Worm (Caenorhabditis elegans) whole organism, L2 larva: Measurements from ENCODE around the gene perm-3.

Source experiments
- F13H6.1 ChIP-seq: sonication (generic microtip); optimal IDR thresholded peaks from 2 replicates; lab custom pipeline; 2016; ENCODE audit warnings: missing genetic modification characterization, missing compliant biosample characterization
- alr-1 ChIP-seq: fragments of 150-350 bp; optimal IDR thresholded peaks from 2 replicates; lab custom pipeline; 2014; ENCODE audit warnings: missing biosample characterization, missing genetic modification characterization
- aly-2 ChIP-seq: fragments of 150-350 bp; optimal IDR thresholded peaks from 2 replicates; lab custom pipeline; 2014; ENCODE audit warnings: missing biosample characterization, missing genetic modification characterization
- ama-1 ChIP-seq: fragments of 150-350 bp; optimal IDR thresholded peaks from 2 replicates; lab custom pipeline; 2018; ENCODE audit warnings: inconsistent platforms
- blmp-1 ChIP-seq: sonication (generic microtip); optimal IDR thresholded peaks from 2 replicates; lab custom pipeline; 2017; ENCODE audit warnings: missing genetic modification characterization, mild to moderate bottlenecking, missing compliant biosample characterization, antibody characterized with exemption, moderate library complexity; ENCODE audit not compliant: insufficient read depth
- ceh-16 ChIP-seq: fragments of 150-350 bp; optimal IDR thresholded peaks from 2 replicates; lab custom pipeline; 2014; ENCODE audit warnings: missing biosample characterization, missing genetic modification characterization
- ceh-82 ChIP-seq: fragments of 150-350 bp; optimal IDR thresholded peaks from 2 replicates; lab custom pipeline; 2014; ENCODE audit warnings: missing biosample characterization, missing genetic modification characterization
- dmd-4 ChIP-seq: sonication (generic microtip); optimal IDR thresholded peaks from 2 replicates; lab custom pipeline; 2017; ENCODE audit warnings: missing biosample characterization, missing genetic modification characterization
- egl-27 ChIP-seq: sonication (generic microtip); optimal IDR thresholded peaks from 3 replicates; lab custom pipeline; 2017; ENCODE audit warnings: missing biosample characterization, missing genetic modification reagents, missing genetic modification characterization
- elt-1 ChIP-seq: fragments of 150-350 bp; optimal IDR thresholded peaks from 2 replicates; lab custom pipeline; 2014; ENCODE audit warnings: missing biosample characterization, missing genetic modification characterization
- elt-3 ChIP-seq: sonication (generic microtip); optimal IDR thresholded peaks from 2 replicates; lab custom pipeline; 2017; ENCODE audit warnings: missing biosample characterization, missing genetic modification characterization
- fos-1 ChIP-seq: fragments of 150-350 bp; optimal IDR thresholded peaks from 2 replicates; lab custom pipeline; 2014; ENCODE audit warnings: missing biosample characterization, missing genetic modification characterization
- gmeb-1 ChIP-seq: fragments of 150-350 bp; optimal IDR thresholded peaks from 2 replicates; lab custom pipeline; 2014; ENCODE audit warnings: missing biosample characterization, missing genetic modification characterization
- lin-11 ChIP-seq: fragments of 150-350 bp; sonication (generic microtip); optimal IDR thresholded peaks from 2 replicates; lab custom pipeline; 2014; ENCODE audit warnings: missing biosample characterization, missing genetic modification characterization, inconsistent platforms, mixed read lengths
- lin-13 ChIP-seq: fragments of 150-350 bp; optimal IDR thresholded peaks from 2 replicates; lab custom pipeline; 2014; ENCODE audit warnings: missing biosample characterization, missing genetic modification reagents, missing genetic modification characterization
- lsy-2 ChIP-seq, 2 experiments: fragments of 150-350 bp in 1 of 2; sonication (generic microtip) in 1 of 2; optimal IDR thresholded peaks; 2 replicates each; lab custom pipeline; 2014 to 2017; ENCODE audit warnings: missing biosample characterization in 2 of 2, missing genetic modification characterization in 2 of 2
- mbf-1 ChIP-seq: sonication (generic microtip); optimal IDR thresholded peaks from 2 replicates; lab custom pipeline; 2017; ENCODE audit warnings: missing biosample characterization, missing genetic modification characterization
- mdl-1 ChIP-seq, 2 experiments: fragments of 150-350 bp in 1 of 2; sonication (generic microtip) in 1 of 2; optimal IDR thresholded peaks; 2 replicates each; lab custom pipeline; 2017; ENCODE audit warnings: missing biosample characterization in 2 of 2, missing genetic modification characterization in 2 of 2
- nhr-10 ChIP-seq: sonication (generic microtip); optimal IDR thresholded peaks from 2 replicates; lab custom pipeline; 2017; ENCODE audit warnings: missing biosample characterization, missing genetic modification characterization
- nhr-11 ChIP-seq: fragments of 150-350 bp; optimal IDR thresholded peaks from 2 replicates; lab custom pipeline; 2014; ENCODE audit warnings: missing biosample characterization, missing genetic modification characterization
- nhr-12 ChIP-seq: fragments of 150-350 bp; optimal IDR thresholded peaks from 2 replicates; lab custom pipeline; 2014; ENCODE audit warnings: missing biosample characterization, missing genetic modification characterization
- nhr-129 ChIP-seq: fragments of 150-350 bp; optimal IDR thresholded peaks from 2 replicates; lab custom pipeline; 2014; ENCODE audit warnings: missing biosample characterization, missing genetic modification characterization
- nhr-21 ChIP-seq: fragments of 150-350 bp; optimal IDR thresholded peaks from 2 replicates; lab custom pipeline; 2014; ENCODE audit warnings: missing biosample characterization, missing genetic modification characterization
- nhr-23 ChIP-seq: fragments of 150-350 bp; optimal IDR thresholded peaks from 2 replicates; lab custom pipeline; 2014; ENCODE audit warnings: missing biosample characterization, missing genetic modification reagents, missing genetic modification characterization
- nhr-237 ChIP-seq: fragments of 150-350 bp; optimal IDR thresholded peaks from 2 replicates; lab custom pipeline; 2014; ENCODE audit warnings: missing biosample characterization, missing genetic modification characterization
- nhr-25 ChIP-seq: fragments of 150-350 bp; sonication (generic microtip); optimal IDR thresholded peaks from 3 replicates; lab custom pipeline; 2014; ENCODE audit warnings: missing biosample characterization, missing genetic modification characterization
- sem-4 ChIP-seq: fragments of 150-350 bp; optimal IDR thresholded peaks from 2 replicates; lab custom pipeline; 2014; ENCODE audit warnings: missing biosample characterization, missing genetic modification reagents, missing genetic modification characterization
- sma-9 ChIP-seq, 2 experiments: fragments of 150-350 bp in 1 of 2; sonication (generic microtip) in 1 of 2; optimal IDR thresholded peaks; 2 replicates each; lab custom pipeline; 2014 to 2016; ENCODE audit warnings: missing genetic modification characterization in 2 of 2, mild to moderate bottlenecking in 1 of 2, missing biosample characterization in 1 of 2, missing compliant biosample characterization in 1 of 2, missing genetic modification reagents in 1 of 2, moderate library complexity in 1 of 2
- snpc-4 ChIP-seq: fragments of 150-350 bp; optimal IDR thresholded peaks from 2 replicates; lab custom pipeline; 2014; ENCODE audit warnings: missing biosample characterization, missing genetic modification characterization
- unc-55 ChIP-seq: fragments of 150-350 bp; sonication (generic microtip); optimal IDR thresholded peaks from 3 replicates; lab custom pipeline; 2014; ENCODE audit warnings: missing biosample characterization, missing genetic modification reagents, missing genetic modification characterization
- unc-62 ChIP-seq: fragments of 150-350 bp; optimal IDR thresholded peaks from 2 replicates; lab custom pipeline; 2014; ENCODE audit warnings: missing biosample characterization, missing genetic modification reagents, missing genetic modification characterization
- ztf-1 ChIP-seq: fragments of 200-800 bp; sonication (Bioruptor generic); conservative IDR thresholded peaks from 2 replicates; pipeline ENCODE4 v1.3.6; 2022; ENCODE audit warnings: missing genetic modification characterization, missing compliant biosample characterization
- ztf-4 ChIP-seq: fragments of 150-350 bp; optimal IDR thresholded peaks from 2 replicates; lab custom pipeline; 2014; ENCODE audit warnings: missing biosample characterization, missing genetic modification characterization

Gene perm-3

ce11 chrIV:5409112-5409511, 14.5 kb upstream of the perm-3 start:
- TF ChIP-seq fos-1 (no peak), ztf-4 (no peak), elt-3 (no peak)

ce11 chrIV:5405345-5405744, 10.7 kb upstream of the perm-3 start, which contains the start of gene ZK616.61:
ZK616.61 (plus strand) TSS chrIV:5405645.
- TF ChIP-seq sem-4 (tag; lab: Kevin White, UChicago) (no peak), aly-2 (no peak), nhr-237 (tag; lab: Kevin White, UChicago) (no peak), nhr-12 (tag; lab: Kevin White, UChicago) (no peak), lsy-2 (tag; optimal IDR thresholded peaks at IDR 0.05; lab: Kevin White, UChicago) (no peak), ztf-1 (GFP tag; lab: Robert Waterston, UW) (no peak), F13H6.1 (tag; lab: Kevin White, UChicago) (no peak), gmeb-1 (tag; lab: Kevin White, UChicago) (no peak), nhr-25 (tag; lab: Kevin White, UChicago) (no peak), mdl-1 (tag; optimal IDR thresholded peaks at IDR 0.05; lab: Kevin White, UChicago) (no peak), nhr-129 (tag; lab: Kevin White, UChicago) (no peak), unc-62 (GFP tag; lab: Kevin White, UChicago) (no peak), blmp-1 (tag; lab: Kevin White, UChicago) (no peak), lin-11 (tag; lab: Kevin White, UChicago) (no peak), lin-13 (GFP tag; lab: Kevin White, UChicago) (no peak)
- TF ChIP-seq, all 48 proteins: peak for 0

DNA sequence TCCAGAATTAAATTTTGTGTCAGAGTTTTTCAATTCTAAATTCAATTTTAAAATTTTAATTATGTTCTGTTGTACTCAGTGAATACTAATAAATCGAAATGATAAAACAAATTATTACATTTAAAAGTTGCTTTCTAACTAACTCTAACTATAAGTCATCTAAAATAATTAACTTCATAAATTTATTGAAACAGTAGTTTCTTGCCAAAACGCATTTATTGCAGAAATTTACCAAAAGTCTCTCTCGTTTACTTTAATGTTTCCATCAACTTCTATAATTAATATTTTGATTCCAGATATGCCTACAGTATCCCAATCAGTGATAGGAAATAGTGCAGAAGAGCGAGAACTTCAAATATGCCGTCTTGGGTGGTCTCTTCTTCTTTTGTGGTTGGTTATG, 6.0 kb upstream of the perm-3 start, which contains the start of gene ZK616.1:
ZK616.1 (plus strand) TSS at position 301 of the 400 bp plus-strand sequence.
- no peak for TF ChIP-seq unc-55
- TF ChIP-seq mbf-1 (tag; lab: Kevin White, UChicago): no peak
- TF ChIP-seq snpc-4 (tag; lab: Kevin White, UChicago): no peak
- TF ChIP-seq alr-1 (tag; lab: Kevin White, UChicago): no peak
- no peak for TF ChIP-seq elt-3
- no peak for TF ChIP-seq nhr-23 (tag; lab: Kevin White, UChicago)
- no peak for TF ChIP-seq dmd-4 (tag; lab: Kevin White, UChicago)
- no peak for TF ChIP-seq nhr-25 (tag; lab: Kevin White, UChicago)
- TF ChIP-seq fos-1: no peak
- no peak for TF ChIP-seq gmeb-1 (tag; lab: Kevin White, UChicago)
- TF ChIP-seq nhr-237 (tag; lab: Kevin White, UChicago): no peak
- TF ChIP-seq nhr-10: no peak
- no peak for TF ChIP-seq ceh-82 (tag; lab: Kevin White, UChicago)
- no peak for TF ChIP-seq elt-1
- no peak for TF ChIP-seq nhr-11 (tag; lab: Kevin White, UChicago)
- no peak for TF ChIP-seq egl-27 (tag; lab: Kevin White, UChicago)
- TF ChIP-seq nhr-21 (tag; lab: Kevin White, UChicago): no peak

- TF ChIP-seq ceh-16 (tag; lab: Kevin White, UChicago): no peak
Measured at ce11 chrIV:5397539-5397938, 2.9 kb upstream of the perm-3 start, which contains the start of gene ZK616.2. ZK616.2 (plus strand) TSS chrIV:5397839.

DNA sequence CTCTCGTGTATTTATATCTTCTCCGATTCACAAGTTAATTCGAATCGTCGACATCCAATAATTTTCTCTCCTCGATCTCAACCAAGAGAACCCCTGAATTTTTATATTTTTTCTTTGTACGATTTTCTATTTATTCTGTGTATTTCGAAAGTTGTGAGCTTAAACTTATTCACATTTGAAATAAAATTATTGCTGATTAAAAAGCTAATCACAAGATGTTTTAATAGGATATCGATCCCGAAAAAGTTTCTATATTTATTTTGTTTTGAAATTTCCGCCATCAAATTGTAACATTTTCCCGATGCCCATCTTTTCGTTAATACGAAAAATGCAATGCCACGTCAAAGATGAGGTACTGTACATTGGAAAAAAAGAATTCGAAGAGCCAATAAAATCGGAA, 2.2 kb upstream of the perm-3 start, which contains the start of gene ZK616.3:
ZK616.3 (plus strand) TSS at position 301 of the 400 bp plus-strand sequence.
- TF ChIP-seq lin-13 (GFP tag; lab: Kevin White, UChicago): no peak
- TF ChIP-seq, all 48 proteins: peak for 0

DNA sequence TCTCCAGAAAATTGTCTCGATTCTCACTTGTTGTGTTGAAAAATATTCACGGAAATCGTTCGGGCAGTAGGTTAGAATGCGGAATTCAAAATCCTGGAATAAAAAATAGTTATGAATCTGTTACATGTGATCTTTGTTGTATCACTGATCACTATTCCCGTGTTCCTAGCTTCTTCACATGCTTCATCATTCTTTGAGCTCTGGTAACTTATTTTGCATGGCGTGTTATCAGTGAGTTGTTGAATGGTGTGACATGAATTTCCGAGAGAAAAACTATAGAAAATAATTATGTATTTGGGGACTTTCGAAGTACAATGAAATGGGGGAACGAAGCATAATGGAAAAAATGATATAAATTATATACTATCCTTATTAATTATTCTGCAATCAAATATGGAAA, 1.0 kb downstream of the perm-3 start:
- TF ChIP-seq mdl-1 (tag; optimal IDR thresholded peaks at IDR 0.05; lab: Kevin White, UChicago) (no peak), F13H6.1 (tag; lab: Kevin White, UChicago) (no peak), gmeb-1 (tag; lab: Kevin White, UChicago) (peak; percentile 40), nhr-10 (no peak), nhr-11 (tag; lab: Kevin White, UChicago) (no peak), fos-1 (peak; percentile 19), unc-62 (GFP tag; lab: Kevin White, UChicago) (no peak), ama-1 (lab: Kevin White, UChicago) (no peak), sma-9 (GFP tag; optimal IDR thresholded peaks at IDR 0.05; lab: Kevin White, UChicago) (peak; percentile 16), sma-9 (tag; optimal IDR thresholded peaks at IDR 0.05; lab: Kevin White, UChicago) (no peak)
